Worm (Caenorhabditis elegans) whole organism, L2 larva: ENCODE data around the gene vgln-1.

ENCODE experiments used
- ztf-1 ChIP-seq: fragments of 200-800 bp; sonication (Bioruptor generic); conservative IDR thresholded peaks from 2 replicates; pipeline ENCODE4 v1.3.6; 2022; ENCODE audit warnings: missing genetic modification characterization, missing compliant biosample characterization
- ztf-11 ChIP-seq: sonication (generic microtip); optimal IDR thresholded peaks from 2 replicates; lab custom pipeline; 2017; ENCODE audit warnings: missing biosample characterization, missing genetic modification characterization

ce11 chrII:9891031-9891689 lies at the start of gene vgln-1:
- TF ChIP-seq ztf-11 (tag; lab: Kevin White, UChicago) (no peak), ztf-1 (GFP tag; lab: Robert Waterston, UW) (no peak)
